Fruit fly (Drosophila melanogaster): Measurements from ENCODE around the gene CG43693.

Gene CG43693

dm6 chr3L:11089805-11090440 lies 38.8 kb upstream of the CG43693 start (continued):
- TF ChIP-seq cyc (GFP tag; optimal IDR thresholded peaks at IDR 0.05) (peak; percentile 42), fd59A (GFP tag; optimal IDR thresholded peaks at IDR 0.05) (no peak), fd85E (GFP tag; optimal IDR thresholded peaks at IDR 0.05) (no peak), CG34406 (GFP tag; optimal IDR thresholded peaks at IDR 0.05) (peak; percentile 69), CG4318 (GFP tag; optimal IDR thresholded peaks at IDR 0.05) (peak; percentile 77), CG6276 (GFP tag; optimal IDR thresholded peaks at IDR 0.05) (peak; percentile 74), CG9139 (GFP tag; optimal IDR thresholded peaks at IDR 0.05) (no peak), CG8319 (GFP tag; optimal IDR thresholded peaks at IDR 0.05) (no peak), Met (GFP tag; optimal IDR thresholded peaks at IDR 0.05) (peak; percentile 78), dsx (GFP tag; optimal IDR thresholded peaks at IDR 0.05; ENCODE audit: poor library complexity, severe bottlenecking) (no peak), CG15336 (GFP tag; IDR thresholded peaks at IDR 0.05) (peak; percentile 82), acj6 (GFP tag; optimal IDR thresholded peaks at IDR 0.05) (peak; percentile 62), CG31627 (GFP tag; optimal IDR thresholded peaks at IDR 0.05) (peak; percentile 54), Eip78C (GFP tag) (peak; percentile 92), Ets21C (GFP tag; optimal IDR thresholded peaks at IDR 0.05) (peak; percentile 56), CG6808 (GFP tag; optimal IDR thresholded peaks at IDR 0.05) (no peak), Smox (GFP tag; optimal IDR thresholded peaks at IDR 0.05) (peak; percentile 71), Sox102F (GFP tag; optimal IDR thresholded peaks at IDR 0.05) (peak; percentile 76), eg (GFP tag; IDR thresholded peaks at IDR 0.05) (peak; percentile 67), CG10631 (GFP tag; optimal IDR thresholded peaks at IDR 0.05) (peak; percentile 61), Sox15 (GFP tag; optimal IDR thresholded peaks at IDR 0.05) (peak; percentile 8), salr (GFP tag; optimal IDR thresholded peaks at IDR 0.05) (peak in 1 of 2 experiments; percentile 85), CG3919 (GFP tag; optimal IDR thresholded peaks at IDR 0.05) (peak; percentile 55), CG11902 (GFP tag; optimal IDR thresholded peaks at IDR 0.05) (no peak), CG16779 (tag; optimal IDR thresholded peaks at IDR 0.05) (peak; percentile 3), Hr4 (GFP tag; optimal IDR thresholded peaks at IDR 0.05) (peak; percentile 88), Eip75B (GFP tag; optimal IDR thresholded peaks at IDR 0.05) (peak; percentile 49), CG6163 (GFP tag; IDR thresholded peaks at IDR 0.05) (peak; percentile 65; the same call in 1 of the 3 replicates)

- TF ChIP-seq fkh (GFP tag; optimal IDR thresholded peaks at IDR 0.05) (peak; percentile 84), CG6163 (GFP tag; IDR thresholded peaks at IDR 0.05) (no peak)
Observed at dm6 chr3L:11085810-11086209, 34.6 kb upstream of the CG43693 start.

- TF ChIP-seq CG1621 (tag; optimal IDR thresholded peaks at IDR 0.05) (peak; percentile 93), acj6 (GFP tag; optimal IDR thresholded peaks at IDR 0.05) (peak; percentile 97), svp (GFP tag) (no peak), Eip75B (GFP tag; optimal IDR thresholded peaks at IDR 0.05) (peak; percentile 99), Eip93F (GFP tag; optimal IDR thresholded peaks at IDR 0.05) (no peak), Ets21C (GFP tag; optimal IDR thresholded peaks at IDR 0.05) (peak; percentile 79), CG10631 (GFP tag; optimal IDR thresholded peaks at IDR 0.05) (peak; percentile 98), fd59A (GFP tag; optimal IDR thresholded peaks at IDR 0.05) (peak; percentile 96), CG6792 (GFP tag; optimal IDR thresholded peaks at IDR 0.05) (peak; percentile 94), fkh (GFP tag; optimal IDR thresholded peaks at IDR 0.05) (peak; percentile 95), CG34406 (GFP tag; optimal IDR thresholded peaks at IDR 0.05) (peak; percentile 94), Sox102F (GFP tag; optimal IDR thresholded peaks at IDR 0.05) (peak; percentile 87), salr (GFP tag; optimal IDR thresholded peaks at IDR 0.05) (peak; percentile 94 to 99), ss (GFP tag; optimal IDR thresholded peaks at IDR 0.05) (peak; percentile 95 to 97), topi (GFP tag; optimal IDR thresholded peaks at IDR 0.05) (peak; percentile 93), CG11762 (GFP tag; optimal IDR thresholded peaks at IDR 0.05; ENCODE audit: insufficient read depth) (peak; percentile 97), Lpt (GFP tag; optimal IDR thresholded peaks at IDR 0.05) (peak; percentile 99), Hr4 (GFP tag; optimal IDR thresholded peaks at IDR 0.05) (peak; percentile 99), Smox (GFP tag; optimal IDR thresholded peaks at IDR 0.05) (no peak), CG10669 (GFP tag; optimal IDR thresholded peaks at IDR 0.05) (peak; percentile 96), cyc (GFP tag; optimal IDR thresholded peaks at IDR 0.05) (peak; percentile 90), esn (GFP tag; optimal IDR thresholded peaks at IDR 0.05) (peak; percentile 92), OdsH (GFP tag; optimal IDR thresholded peaks at IDR 0.05) (peak; percentile 98), CG8319 (GFP tag; optimal IDR thresholded peaks at IDR 0.05) (peak; percentile 85), fd85E (GFP tag; optimal IDR thresholded peaks at IDR 0.05) (peak; percentile 83), CG6163 (GFP tag; IDR thresholded peaks at IDR 0.05) (peak; percentile 99), CG15336 (GFP tag; IDR thresholded peaks at IDR 0.05) (peak; percentile 100), vri (GFP tag; optimal IDR thresholded peaks at IDR 0.05) (peak; percentile 63), CG3919 (GFP tag; optimal IDR thresholded peaks at IDR 0.05) (peak; percentile 98), CG6276 (GFP tag; optimal IDR thresholded peaks at IDR 0.05) (peak; percentile 99), CG7368 (GFP tag; optimal IDR thresholded peaks at IDR 0.05) (peak; percentile 96), CG11294 (GFP tag; IDR thresholded peaks at IDR 0.05) (peak; percentile 99)
Observed at dm6 chr3L:11084557-11085231, 33.5 kb upstream of the CG43693 start.
